Worm (Caenorhabditis elegans): ENCODE measurements around the gene crn-2.
A peak's percentile ranks its signal among the peaks of the same experiment; 100 is the strongest.

crn-2 gene

ce11 chrV:5587955-5588354, 6.5 kb upstream of the crn-2 start (continued):
- no peak for TF ChIP-seq mdt-29 (GFP tag; IDR thresholded peaks at IDR 0.05)
- TF ChIP-seq hif-1 (tag; optimal IDR thresholded peaks at IDR 0.05): no peak
- no peak for TF ChIP-seq ceh-82 (tag; optimal IDR thresholded peaks at IDR 0.05)
- TF ChIP-seq snpc-4 (tag; optimal IDR thresholded peaks at IDR 0.05): peak; percentile 48
- TF ChIP-seq zfp-3 (GFP tag; conservative IDR thresholded peaks at IDR 0.05): 0 out of 2 replicates have a peak, but pooled peaks have one; percentile 29
- no peak for TF ChIP-seq nhr-48 (tag; optimal IDR thresholded peaks at IDR 0.05)
- TF ChIP-seq ztf-11 (tag; optimal IDR thresholded peaks at IDR 0.05): no peak
- TF ChIP-seq spr-1 (tag; optimal IDR thresholded peaks at IDR 0.05): no peak
- TF ChIP-seq nhr-41 (GFP tag; IDR thresholded peaks at IDR 0.05): no peak

ce11 chrV:5591887-5592286, 2.5 kb upstream of the crn-2 start:
- peak; percentile 88 for TF ChIP-seq daf-19 (GFP tag; conservative IDR thresholded peaks at IDR 0.05)
- TF ChIP-seq pha-4 (GFP tag; IDR thresholded peaks at IDR 0.05): peak; percentile 83; the same call in 1 of the 2 replicates
- TF ChIP-seq pha-4 (tag; optimal IDR thresholded peaks at IDR 0.05): no peak
- no peak for TF ChIP-seq T26A8.4 (GFP tag; IDR thresholded peaks at IDR 0.05)
- TF ChIP-seq zfp-3 (GFP tag; conservative IDR thresholded peaks at IDR 0.05): peak; percentile 30; the same call in 1 of the 2 replicates
- peak; percentile 99 for TF ChIP-seq lim-7 (GFP tag; IDR thresholded peaks at IDR 0.05)
- peak; percentile 72 for TF ChIP-seq lin-38 (GFP tag; IDR thresholded peaks at IDR 0.05)
- peak; percentile 78 to 94; a peak in 3 of 4 replicates for TF ChIP-seq madf-5 (GFP tag; IDR thresholded peaks at IDR 0.05)
- TF ChIP-seq ctbp-1 (GFP tag; IDR thresholded peaks at IDR 0.05): peak; percentile 68
- peak; percentile 93 for TF ChIP-seq Y75B8A.6 (GFP tag; IDR thresholded peaks at IDR 0.05)
- no peak for TF ChIP-seq mep-1 (tag; optimal IDR thresholded peaks at IDR 0.05)
- 0 out of 2 replicates have a peak, but pooled peaks have one; percentile 25 for TF ChIP-seq php-3 (GFP tag; IDR thresholded peaks at IDR 0.05)
- TF ChIP-seq spr-1 (tag; optimal IDR thresholded peaks at IDR 0.05): no peak
- TF ChIP-seq F26F4.8 (GFP tag; conservative IDR thresholded peaks at IDR 0.05): peak; percentile 76
- peak; percentile 70 for TF ChIP-seq F49E8.2 (tag; optimal IDR thresholded peaks at IDR 0.05; ENCODE audit: borderline replicate concordance)
- 0 out of 2 replicates have a peak, but pooled peaks have one; percentile 21 for TF ChIP-seq madf-9 (GFP tag; conservative IDR thresholded peaks at IDR 0.05)
- no peak for TF ChIP-seq fkh-10 (GFP tag; optimal IDR thresholded peaks at IDR 0.05)
- TF ChIP-seq spr-3 (GFP tag; optimal IDR thresholded peaks at IDR 0.05): peak; percentile 2
- TF ChIP-seq duxl-1 (tag; optimal IDR thresholded peaks at IDR 0.05; ENCODE audit: poor library complexity): peak; percentile 51
- peak in 1 of 2 experiments; percentile 27 for TF ChIP-seq daf-16 (GFP tag; optimal IDR thresholded peaks at IDR 0.05)
- TF ChIP-seq daf-16 (tag; optimal IDR thresholded peaks at IDR 0.05): no peak
- no peak for TF ChIP-seq F10B5.3 (tag; optimal IDR thresholded peaks at IDR 0.05)
- peak; percentile 10 for TF ChIP-seq mes-2 (tag; optimal IDR thresholded peaks at IDR 0.05; ENCODE audit: poor library complexity, severe bottlenecking)
- TF ChIP-seq sdz-12 (GFP tag; optimal IDR thresholded peaks at IDR 0.05): no peak
- TF ChIP-seq vab-7 (GFP tag; IDR thresholded peaks at IDR 0.05): peak; percentile 78
- 0 out of 2 replicates have a peak, but pooled peaks have one; percentile 19 for TF ChIP-seq F44E2.7 (GFP tag; IDR thresholded peaks at IDR 0.05)
- no peak for TF ChIP-seq mdl-1 (tag; optimal IDR thresholded peaks at IDR 0.05)
- peak; percentile 87; the same call in 1 of the 2 replicates for TF ChIP-seq D1046.2 (GFP tag; IDR thresholded peaks at IDR 0.05)
- TF ChIP-seq saeg-2 (GFP tag; IDR thresholded peaks at IDR 0.05): 0 out of 2 replicates have a peak, but pooled peaks have one; percentile 52
- 0 out of 2 replicates have a peak, but pooled peaks have one; percentile 37 for TF ChIP-seq nhr-41 (GFP tag; IDR thresholded peaks at IDR 0.05)
- TF ChIP-seq gei-8 (GFP tag; optimal IDR thresholded peaks at IDR 0.05): peak; percentile 77
- no peak for TF ChIP-seq dve-1 (tag; optimal IDR thresholded peaks at IDR 0.05; ENCODE audit: insufficient read depth)
- no peak for TF ChIP-seq ama-1 (optimal IDR thresholded peaks at IDR 0.05)
- TF ChIP-seq nhr-48 (tag; optimal IDR thresholded peaks at IDR 0.05): no peak
- TF ChIP-seq tra-1 (GFP tag; IDR thresholded peaks at IDR 0.05): peak; percentile 47; the same call in 1 of the 2 replicates
- peak; percentile 76 for TF ChIP-seq nhr-111 (GFP tag; optimal IDR thresholded peaks at IDR 0.05)
- TF ChIP-seq lin-15B (tag; optimal IDR thresholded peaks at IDR 0.05): no peak
- TF ChIP-seq Y5F2A.4 (GFP tag; optimal IDR thresholded peaks at IDR 0.05): peak; percentile 42
- TF ChIP-seq snpc-1.2 (GFP tag; IDR thresholded peaks at IDR 0.05): peak; percentile 87
- peak; percentile 86 for TF ChIP-seq dmd-8 (GFP tag; IDR thresholded peaks at IDR 0.05)
- peak; percentile 94 for TF ChIP-seq arid-1 (GFP tag; conservative IDR thresholded peaks at IDR 0.05)
- peak; percentile 78 for TF ChIP-seq Y48G9A.11 (GFP tag; IDR thresholded peaks at IDR 0.05)
- peak; percentile 33 for TF ChIP-seq unc-130 (GFP tag; optimal IDR thresholded peaks at IDR 0.05)
